Worm (Caenorhabditis elegans): ENCODE measurements around the gene mlck-1.

DNA sequence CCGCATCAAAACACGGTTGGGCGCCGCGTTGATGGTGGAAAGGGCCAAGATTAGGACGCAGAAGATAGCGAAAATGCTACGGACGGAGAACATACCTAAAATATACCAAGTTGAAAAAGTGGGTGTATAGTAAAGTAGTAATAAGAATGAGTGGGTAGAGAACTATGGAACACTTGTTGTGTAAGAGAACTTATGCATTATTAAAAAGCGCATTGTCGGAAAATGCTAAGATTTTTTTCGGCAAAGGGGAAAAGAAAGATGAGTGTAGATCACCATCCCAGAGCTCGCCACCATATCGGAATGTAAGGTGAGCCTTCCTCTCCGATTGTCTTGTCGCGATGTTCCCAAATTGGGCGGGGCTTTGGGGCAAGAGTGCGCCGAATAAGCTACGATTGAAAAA lies 18.3 kb upstream of the mlck-1 start, which contains the start of gene flp-28:
- no peak for TF ChIP-seq lin-15B (tag; optimal IDR thresholded peaks at IDR 0.05)
- TF ChIP-seq nfya-1 (tag; optimal IDR thresholded peaks at IDR 0.05; ENCODE audit: insufficient read depth), result no peak
- TF ChIP-seq lin-39 (tag; optimal IDR thresholded peaks at IDR 0.05), result no peak

Data from whole organism, L3 larva.